Worm (Caenorhabditis elegans): ENCODE data around the gene cnp-3.

ce11 chrX:17096508-17097234, 41.2 kb downstream of the cnp-3 start, which contains the start of gene lido-1:
- TF ChIP-seq nhr-11 (tag; optimal IDR thresholded peaks at IDR 0.05) (no peak), mab-5 (tag; optimal IDR thresholded peaks at IDR 0.05) (no peak), skn-1 (tag; optimal IDR thresholded peaks at IDR 0.05) (no peak), lin-39 (tag; optimal IDR thresholded peaks at IDR 0.05) (no peak), nhr-77 (tag; optimal IDR thresholded peaks at IDR 0.05) (no peak), nhr-10 (tag; optimal IDR thresholded peaks at IDR 0.05) (no peak), alr-1 (tag; optimal IDR thresholded peaks at IDR 0.05) (no peak), gmeb-1 (tag; optimal IDR thresholded peaks at IDR 0.05) (no peak), nhr-21 (tag; optimal IDR thresholded peaks at IDR 0.05) (no peak), egl-27 (tag; optimal IDR thresholded peaks at IDR 0.05) (no peak), ama-1 (optimal IDR thresholded peaks at IDR 0.05) (no peak), Y55F3AM.14 (GFP tag; optimal IDR thresholded peaks at IDR 0.05) (no peak)
